Worm (Caenorhabditis elegans): ENCODE results near the gene col-143.
A peak's percentile ranks its signal among the peaks of the same experiment; 100 is the strongest.

col-143 gene

DNA sequence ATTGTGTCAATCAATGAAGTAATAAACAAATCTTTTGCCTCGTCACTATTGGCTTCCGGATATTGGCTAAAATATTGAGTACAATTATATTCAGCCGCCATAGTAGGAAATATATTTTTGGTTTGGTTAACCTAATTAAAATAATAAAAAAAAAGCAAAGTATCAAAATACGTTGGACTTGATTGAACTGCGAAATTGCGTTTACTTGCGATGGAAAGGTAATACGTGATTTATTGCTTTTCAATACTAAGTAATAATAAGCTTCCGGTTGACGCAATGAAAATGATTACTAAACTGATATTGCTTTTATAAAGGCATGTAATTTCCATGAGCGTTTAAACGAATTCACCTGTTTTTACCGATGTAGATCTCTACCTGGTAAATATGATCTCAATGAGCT lies 35.9 kb upstream of the col-143 start, which contains the start of gene dmsr-9:
Gene dmsr-9, minus strand, starts transcription at position 101 of the 400 bp plus-strand sequence.
- no peak for TF ChIP-seq nhr-11 (tag; optimal IDR thresholded peaks at IDR 0.05)

DNA sequence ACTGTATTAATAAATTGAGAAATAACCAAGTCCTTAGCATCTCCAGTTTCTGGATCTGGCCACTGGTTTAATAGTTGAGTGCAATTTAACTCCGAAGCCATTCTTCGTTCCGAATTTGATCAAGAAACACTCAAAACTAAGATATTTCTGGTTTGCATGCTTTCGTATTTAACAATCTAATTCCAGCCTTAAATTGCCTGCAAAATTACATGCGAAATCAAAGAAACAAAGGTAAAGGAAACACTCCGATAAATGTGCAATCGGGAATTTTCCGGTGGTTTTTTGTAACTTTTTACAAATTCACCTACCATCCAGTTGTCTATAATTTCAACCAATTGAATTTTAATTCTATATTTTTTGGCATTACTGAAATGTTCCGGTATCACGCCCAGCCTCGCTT lies 33.6 kb upstream of the col-143 start, which contains the start of gene dmsr-10:
Gene dmsr-10, minus strand, starts transcription at position 101 of the 400 bp plus-strand sequence.
- TF ChIP-seq aha-1 (tag) (peak; percentile 3), fos-1 (tag; optimal IDR thresholded peaks at IDR 0.05) (no peak)

DNA sequence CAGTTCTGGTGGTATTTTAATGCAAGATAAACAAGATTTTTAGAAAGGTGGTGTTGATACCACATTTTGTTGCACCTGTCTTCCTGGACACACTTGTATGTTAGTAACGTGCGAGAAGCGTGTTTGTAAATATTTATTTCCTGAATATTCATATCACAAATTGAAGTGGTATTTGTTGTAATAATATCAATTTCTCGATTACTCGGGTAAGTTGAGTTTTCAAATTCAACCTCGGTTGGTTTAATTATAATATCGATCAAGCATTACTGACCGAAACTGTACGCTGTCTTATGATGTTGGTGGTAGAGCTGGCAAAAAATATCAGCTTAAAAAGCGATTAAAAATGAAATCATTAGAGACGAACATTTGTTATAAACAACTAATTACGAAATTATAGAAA lies 31.4 kb upstream of the col-143 start, which contains the start of gene dmsr-11:
Gene dmsr-11, minus strand, starts transcription at position 101 of the 400 bp plus-strand sequence.
- TF ChIP-seq pqm-1 (tag; optimal IDR thresholded peaks at IDR 0.05) (no peak), ztf-7 (tag; optimal IDR thresholded peaks at IDR 0.05) (no peak), lin-15B (tag; optimal IDR thresholded peaks at IDR 0.05) (no peak), ceh-20 (GFP tag; IDR thresholded peaks at IDR 0.05) (no peak), nhr-11 (tag; optimal IDR thresholded peaks at IDR 0.05) (no peak), sdz-12 (GFP tag; optimal IDR thresholded peaks at IDR 0.05) (no peak), Y105C5A.15 (GFP tag; IDR thresholded peaks at IDR 0.05) (no peak), ces-1 (GFP tag; optimal IDR thresholded peaks at IDR 0.05) (no peak)

DNA sequence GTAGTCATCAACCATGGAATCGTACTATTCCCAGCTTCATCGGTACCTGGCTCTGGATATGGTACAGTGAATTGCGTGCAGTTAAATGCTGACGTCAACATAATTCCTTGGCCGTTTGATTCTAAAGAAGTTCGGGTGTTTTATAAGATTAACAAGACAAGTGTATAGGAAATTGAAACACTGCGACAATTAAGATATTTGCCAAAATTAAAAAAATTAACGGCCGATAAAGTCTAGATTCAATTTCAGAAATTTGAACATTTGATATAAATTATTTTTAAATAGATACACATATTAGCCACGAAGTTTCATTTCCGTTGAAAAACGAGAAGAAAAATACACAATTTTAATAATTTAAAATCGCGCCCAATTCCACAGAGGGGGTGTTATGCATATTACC lies 29.1 kb upstream of the col-143 start, which contains the start of gene dmsr-12:
Gene dmsr-12, minus strand, starts transcription at position 101 of the 400 bp plus-strand sequence.
- TF ChIP-seq mes-2 (tag; optimal IDR thresholded peaks at IDR 0.05; ENCODE audit: poor library complexity, severe bottlenecking) (no peak), nhr-48 (tag; optimal IDR thresholded peaks at IDR 0.05) (no peak), hif-1 (tag; optimal IDR thresholded peaks at IDR 0.05) (no peak), php-3 (GFP tag; IDR thresholded peaks at IDR 0.05) (no peak), hlh-11 (tag; optimal IDR thresholded peaks at IDR 0.05) (no peak), snpc-4 (tag; optimal IDR thresholded peaks at IDR 0.05) (no peak), F44E2.7 (GFP tag; IDR thresholded peaks at IDR 0.05) (no peak), cey-2 (tag; optimal IDR thresholded peaks at IDR 0.05; ENCODE audit: borderline replicate concordance, insufficient read depth) (no peak)

DNA sequence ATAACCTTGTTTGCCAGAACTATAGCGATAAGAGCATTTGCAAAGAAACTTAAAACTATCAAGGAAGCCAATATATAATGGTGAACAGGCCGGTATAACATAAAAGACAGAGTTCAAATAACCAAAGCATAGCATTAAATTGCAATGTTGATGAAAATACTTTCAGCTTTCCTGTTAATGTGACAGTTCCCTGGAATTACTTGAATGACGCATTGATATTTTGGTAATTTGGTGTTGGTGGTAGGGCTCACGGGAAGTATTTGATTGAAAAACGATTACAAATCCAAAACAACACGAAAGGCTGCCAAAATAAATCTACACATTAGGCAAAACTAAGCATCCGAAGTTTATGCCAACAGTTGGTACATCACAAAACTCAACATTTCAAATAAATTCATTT lies 26.5 kb upstream of the col-143 start, which contains the start of gene dmsr-16:
Gene dmsr-16, minus strand, starts transcription at position 101 of the 400 bp plus-strand sequence.
- TF ChIP-seq ztf-11 (tag; optimal IDR thresholded peaks at IDR 0.05) (no peak), unc-62 (GFP tag; optimal IDR thresholded peaks at IDR 0.05 in 1 of 2) (peak in 1 of 2 experiments; percentile 34), unc-62 (tag; optimal IDR thresholded peaks at IDR 0.05) (no peak)

DNA sequence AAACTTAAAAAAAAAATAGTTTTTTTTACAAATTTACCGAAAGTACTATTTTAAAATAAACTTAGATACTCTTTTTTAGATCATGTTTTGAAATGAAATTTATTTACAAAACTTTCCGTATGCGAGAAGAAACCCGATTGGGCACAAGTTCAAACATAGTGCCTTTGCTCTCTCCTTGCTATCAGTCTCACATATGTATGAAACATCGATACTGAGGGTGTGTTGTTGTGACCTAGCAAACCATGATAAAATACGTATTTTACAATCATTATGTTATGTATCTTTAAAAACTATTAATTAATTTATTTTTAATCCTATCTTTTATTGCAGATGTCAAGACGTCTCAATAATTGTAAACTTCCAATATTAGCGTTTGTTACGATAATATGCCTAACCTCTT lies 25.3 kb upstream of the col-143 start:
- TF ChIP-seq dmd-6 (GFP tag; IDR thresholded peaks at IDR 0.05) = no peak
- TF ChIP-seq nhr-48 (tag; optimal IDR thresholded peaks at IDR 0.05) = no peak
- no peak for TF ChIP-seq cey-2 (tag; optimal IDR thresholded peaks at IDR 0.05; ENCODE audit: borderline replicate concordance, insufficient read depth)
- no peak for TF ChIP-seq daf-16 (GFP tag; optimal IDR thresholded peaks at IDR 0.05)
- TF ChIP-seq daf-16 (tag; optimal IDR thresholded peaks at IDR 0.05) = peak; percentile 64
- TF ChIP-seq attf-4 (tag; optimal IDR thresholded peaks at IDR 0.05) = no peak
- TF ChIP-seq daf-12 (tag; optimal IDR thresholded peaks at IDR 0.05) = no peak
- TF ChIP-seq nhr-28 (tag; optimal IDR thresholded peaks at IDR 0.05) = peak; percentile 73
- TF ChIP-seq dve-1 (tag; optimal IDR thresholded peaks at IDR 0.05; ENCODE audit: insufficient read depth) = no peak
- no peak for TF ChIP-seq ctbp-1 (GFP tag; IDR thresholded peaks at IDR 0.05)
- TF ChIP-seq T20F7.1 (GFP tag; optimal IDR thresholded peaks at IDR 0.05) = no peak
- no peak for TF ChIP-seq hif-1 (tag; optimal IDR thresholded peaks at IDR 0.05)
- peak; percentile 71 for TF ChIP-seq pqm-1 (tag; optimal IDR thresholded peaks at IDR 0.05)
- TF ChIP-seq fos-1 (tag; optimal IDR thresholded peaks at IDR 0.05) = no peak

DNA sequence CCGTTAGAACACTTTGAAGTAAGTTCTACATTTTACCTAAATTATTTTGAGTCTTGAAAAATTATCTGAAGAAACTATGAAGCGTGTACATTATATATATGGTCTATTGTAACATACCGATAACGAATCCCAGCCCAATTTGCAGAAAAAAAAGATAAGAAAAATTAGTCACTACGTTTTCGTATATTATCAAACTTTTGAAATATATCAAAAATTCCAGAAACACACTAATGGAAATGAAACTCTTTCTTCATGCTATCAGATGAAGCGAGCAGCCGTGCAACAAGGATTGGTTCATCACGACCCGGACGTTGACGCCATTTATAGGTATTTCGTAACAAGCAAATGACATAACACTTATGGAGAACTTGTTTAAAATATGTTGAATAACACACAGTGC lies 23.6 kb upstream of the col-143 start:
- TF ChIP-seq unc-62 (GFP tag; optimal IDR thresholded peaks at IDR 0.05 in 1 of 2) = peak in 1 of 2 experiments; percentile 40
- no peak for TF ChIP-seq unc-62 (tag; optimal IDR thresholded peaks at IDR 0.05)
- peak; percentile 61 for TF ChIP-seq nhr-28 (tag; optimal IDR thresholded peaks at IDR 0.05)
- TF ChIP-seq mxl-3 (GFP tag; optimal IDR thresholded peaks at IDR 0.05) = no peak
- no peak for TF ChIP-seq lin-13 (GFP tag; optimal IDR thresholded peaks at IDR 0.05)
- TF ChIP-seq pqm-1 (tag; optimal IDR thresholded peaks at IDR 0.05) = peak; percentile 89
- no peak for TF ChIP-seq rbr-2 (tag; optimal IDR thresholded peaks at IDR 0.05)
- TF ChIP-seq nhr-76 (tag; optimal IDR thresholded peaks at IDR 0.05) = no peak
- TF ChIP-seq F37D6.2 (tag; optimal IDR thresholded peaks at IDR 0.05) = no peak
- TF ChIP-seq hmg-1.1 (GFP tag; IDR thresholded peaks at IDR 0.05) = no peak
- no peak for TF ChIP-seq T20F7.1 (GFP tag; optimal IDR thresholded peaks at IDR 0.05)
- no peak for TF ChIP-seq zip-11 (GFP tag; IDR thresholded peaks at IDR 0.05)
- peak; percentile 83 for TF ChIP-seq dmd-6 (GFP tag; IDR thresholded peaks at IDR 0.05)
- TF ChIP-seq ceh-82 (tag; optimal IDR thresholded peaks at IDR 0.05) = no peak
- no peak for TF ChIP-seq daf-12 (tag; optimal IDR thresholded peaks at IDR 0.05)
- no peak for TF ChIP-seq daf-16 (GFP tag; optimal IDR thresholded peaks at IDR 0.05)
- peak; percentile 8 for TF ChIP-seq daf-16 (tag; optimal IDR thresholded peaks at IDR 0.05)
